Worm (Caenorhabditis elegans) whole organism, mixed stage, embryonic: ENCODE data around the gene ZK867.2.

Experiments used
- bed-3 ChIP-seq: fragments of 200-800 bp; sonication (Bioruptor generic); optimal IDR thresholded peaks from 3 replicates; lab custom pipeline; 2018; ENCODE audit warnings: mild to moderate bottlenecking, missing genetic modification characterization, moderate library complexity, missing compliant biosample characterization
- ces-1 ChIP-seq: fragments of 150-350 bp; optimal IDR thresholded peaks from 2 replicates; lab custom pipeline; 2014; ENCODE audit warnings: missing biosample characterization, missing genetic modification reagents, missing genetic modification characterization
- ham-2 ChIP-seq: fragments of 200-800 bp; sonication (Bioruptor generic); optimal IDR thresholded peaks from 2 replicates; lab custom pipeline; 2018; ENCODE audit warnings: mild to moderate bottlenecking, missing genetic modification characterization, missing compliant biosample characterization
- hlh-1 ChIP-seq: fragments of 150-350 bp; optimal IDR thresholded peaks from 2 replicates; lab custom pipeline; 2014; ENCODE audit warnings: missing biosample characterization, missing genetic modification reagents, missing genetic modification characterization
- lin-32 ChIP-seq: fragments of 200-800 bp; sonication (Bioruptor generic); optimal IDR thresholded peaks from 2 replicates; lab custom pipeline; 2018; ENCODE audit warnings: mild to moderate bottlenecking, missing genetic modification characterization, missing compliant biosample characterization
- nhr-28 ChIP-seq: fragments of 150-350 bp; optimal IDR thresholded peaks from 2 replicates; lab custom pipeline; 2014; ENCODE audit warnings: missing biosample characterization, missing genetic modification characterization
- nhr-76 ChIP-seq: sonication (generic microtip); optimal IDR thresholded peaks from 2 replicates; lab custom pipeline; 2017; ENCODE audit warnings: missing biosample characterization, missing genetic modification characterization
- pha-4 ChIP-seq: fragments of 150-350 bp; optimal IDR thresholded peaks from 2 replicates; lab custom pipeline; 2018; ENCODE audit warnings: missing biosample characterization, missing genetic modification reagents, missing genetic modification characterization
- snpc-4 ChIP-seq: fragments of 150-350 bp; optimal IDR thresholded peaks from 2 replicates; lab custom pipeline; 2014; ENCODE audit warnings: missing biosample characterization, missing genetic modification characterization

- no peak for TF ChIP-seq snpc-4 (tag; lab: Kevin White, UChicago)
- TF ChIP-seq nhr-28 (tag; lab: Kevin White, UChicago), result no peak
- TF ChIP-seq hlh-1 (tag; lab: Kevin White, UChicago), result no peak
- no peak for TF ChIP-seq pha-4 (tag; lab: Kevin White, UChicago)
- no peak for TF ChIP-seq bed-3 (GFP tag; lab: Kevin White, UChicago)
- TF ChIP-seq ham-2 (GFP tag; lab: Kevin White, UChicago), result no peak
- no peak for TF ChIP-seq nhr-76 (tag; lab: Kevin White, UChicago)
- TF ChIP-seq lin-32 (GFP tag; lab: Kevin White, UChicago), result no peak
- no peak for TF ChIP-seq ces-1 (GFP tag; lab: Kevin White, UChicago)
Observed at ce11 chrX:7200475-7200874, 6.0 kb upstream of the ZK867.2 start.
